Worm (Caenorhabditis elegans): ENCODE measurements around the gene F41H10.12.

- TF ChIP-seq nhr-179 (tag; optimal IDR thresholded peaks at IDR 0.05), result no peak
- TF ChIP-seq hrde-1 (tag; optimal IDR thresholded peaks at IDR 0.05; ENCODE audit: borderline replicate concordance), result no peak
- no peak for TF ChIP-seq rec-8 (tag; optimal IDR thresholded peaks at IDR 0.05)
- TF ChIP-seq F39B2.1 (GFP tag; IDR thresholded peaks at IDR 0.05), result no peak
- TF ChIP-seq attf-6 (GFP tag; IDR thresholded peaks at IDR 0.05), result no peak
- TF ChIP-seq unc-130 (GFP tag; optimal IDR thresholded peaks at IDR 0.05), result no peak
- TF ChIP-seq lsy-27 (tag; optimal IDR thresholded peaks at IDR 0.05; ENCODE audit: borderline replicate concordance, insufficient read depth), result no peak
- no peak for TF ChIP-seq dox-1 (GFP tag; IDR thresholded peaks at IDR 0.05)
Measured at ce11 chrIV:5353364-5353763, 31.8 kb upstream of the F41H10.12 start, which contains the start of gene Y4C6B.7.

All from whole organism, young adult.